Worm (Caenorhabditis elegans) whole organism, L1 larva: Measurements from ENCODE around the gene C55A6.3.

Experiments used
- C04F5.9 ChIP-seq: sonication (generic microtip); optimal IDR thresholded peaks from 2 replicates; lab custom pipeline; 2016; ENCODE audit warnings: missing genetic modification characterization, missing compliant biosample characterization
- C16A3.4 ChIP-seq: fragments of 150-350 bp; optimal IDR thresholded peaks from 2 replicates; lab custom pipeline; 2014; ENCODE audit warnings: missing biosample characterization, missing genetic modification characterization
- C34B4.2 ChIP-seq: sonication (generic microtip); optimal IDR thresholded peaks from 2 replicates; lab custom pipeline; 2017; ENCODE audit warnings: mild to moderate bottlenecking, missing genetic modification characterization, missing compliant biosample characterization
- alr-1 ChIP-seq: fragments of 200-800 bp; sonication (Bioruptor generic); optimal IDR thresholded peaks from 2 replicates; lab custom pipeline; 2018; ENCODE audit warnings: borderline replicate concordance, mild to moderate bottlenecking, missing genetic modification characterization, missing compliant biosample characterization
- aly-2 ChIP-seq: fragments of 150-350 bp; optimal IDR thresholded peaks from 2 replicates; lab custom pipeline; 2014; ENCODE audit warnings: missing biosample characterization, missing genetic modification characterization
- ama-1 ChIP-seq: fragments of 150-350 bp; optimal IDR thresholded peaks from 2 replicates; lab custom pipeline; 2014
- ceh-63 ChIP-seq: fragments of 200-800 bp; sonication (Bioruptor generic); optimal IDR thresholded peaks from 2 replicates; lab custom pipeline; 2018; ENCODE audit warnings: mild to moderate bottlenecking, missing genetic modification characterization, missing compliant biosample characterization
- ceh-8 ChIP-seq: fragments of 200-800 bp; sonication (Bioruptor generic); optimal IDR thresholded peaks from 2 replicates; lab custom pipeline; 2018; ENCODE audit warnings: mild to moderate bottlenecking, missing genetic modification characterization, moderate library complexity, missing compliant biosample characterization
- ceh-82 ChIP-seq, 3 experiments: fragments of 150-350 bp in 1 of 3; sonication (generic microtip) in 2 of 3; optimal IDR thresholded peaks; 2 replicates each; lab custom pipeline; 2014 to 2017; ENCODE audit warnings: missing biosample characterization in 3 of 3, missing genetic modification characterization in 3 of 3
- ceh-90 ChIP-seq: sonication (generic microtip); optimal IDR thresholded peaks from 2 replicates; lab custom pipeline; 2016; ENCODE audit warnings: missing genetic modification characterization, missing compliant biosample characterization
- ces-1 ChIP-seq: fragments of 150-350 bp; optimal IDR thresholded peaks from 2 replicates; lab custom pipeline; 2014; ENCODE audit warnings: missing biosample characterization, missing genetic modification reagents, missing genetic modification characterization
- dpl-1 ChIP-seq, 3 experiments: fragments of 150-350 bp in 2 of 3; sonication (generic microtip) in 1 of 3; optimal IDR thresholded peaks; 2 replicates each; lab custom pipeline; 2014 to 2017; ENCODE audit warnings: missing biosample characterization in 3 of 3, missing genetic modification characterization in 3 of 3, missing genetic modification reagents in 3 of 3
- dsc-1 ChIP-seq: sonication (generic microtip); optimal IDR thresholded peaks from 2 replicates; lab custom pipeline; 2016; ENCODE audit warnings: mild to moderate bottlenecking, missing genetic modification characterization, missing compliant biosample characterization
- efl-1 ChIP-seq, 4 experiments: fragments of 150-350 bp; optimal IDR thresholded peaks in 3 of 4; peaks in 1 of 4; 1 replicate in 1 of 4; 2 replicates in 3 of 4; lab custom pipeline; 2014; ENCODE audit warnings: missing biosample characterization in 2 of 4, missing genetic modification characterization in 2 of 4, missing genetic modification reagents in 2 of 4
- efl-3 ChIP-seq: fragments of 200-800 bp; sonication (Bioruptor generic); optimal IDR thresholded peaks from 2 replicates; lab custom pipeline; 2018; ENCODE audit warnings: mild to moderate bottlenecking, missing genetic modification characterization, missing compliant biosample characterization
- elt-2 ChIP-seq: sonication (generic microtip); optimal IDR thresholded peaks from 2 replicates; lab custom pipeline; 2016; ENCODE audit warnings: missing genetic modification characterization, mild to moderate bottlenecking, inconsistent platforms, missing compliant biosample characterization, missing genetic modification reagents
- elt-3 ChIP-seq, 6 experiments: fragments of 150-350 bp in 1 of 6; sonication (generic microtip); optimal IDR thresholded peaks; 2 replicates each; lab custom pipeline; 2017 to 2018; ENCODE audit warnings: missing biosample characterization in 6 of 6, missing genetic modification characterization in 6 of 6, inconsistent platforms in 1 of 6
- ets-5 ChIP-seq: fragments of 200-800 bp; sonication (Bioruptor generic); IDR thresholded peaks from 2 replicates; pipeline ENCODE4 v1.3.6; 2022; ENCODE audit warnings: missing genetic modification characterization, missing compliant biosample characterization
- fkh-4 ChIP-seq: sonication (generic microtip); optimal IDR thresholded peaks from 2 replicates; lab custom pipeline; 2016; ENCODE audit warnings: missing compliant biosample characterization, missing genetic modification characterization, borderline replicate concordance
- fkh-8 ChIP-seq: sonication (generic microtip); optimal IDR thresholded peaks from 2 replicates; lab custom pipeline; 2016; ENCODE audit warnings: mild to moderate bottlenecking, missing genetic modification characterization, missing compliant biosample characterization
- grh-1 ChIP-seq: fragments of 200-800 bp; sonication (Bioruptor generic); IDR thresholded peaks from 2 replicates; pipeline ENCODE4 v1.3.6; 2022; ENCODE audit warnings: missing genetic modification reagents, missing genetic modification characterization, missing compliant biosample characterization
- hlh-17 ChIP-seq: fragments of 200-800 bp; sonication (Bioruptor generic); optimal IDR thresholded peaks from 2 replicates; lab custom pipeline; 2018; ENCODE audit warnings: missing genetic modification characterization, mild to moderate bottlenecking, missing compliant biosample characterization, moderate library complexity, borderline replicate concordance
- hlh-4 ChIP-seq: sonication (generic microtip); optimal IDR thresholded peaks from 2 replicates; lab custom pipeline; 2016; ENCODE audit warnings: mild to moderate bottlenecking, missing genetic modification characterization, missing compliant biosample characterization
- irx-1 ChIP-seq: sonication (generic microtip); optimal IDR thresholded peaks from 2 replicates; lab custom pipeline; 2016; ENCODE audit warnings: missing genetic modification characterization, missing compliant biosample characterization
- lin-14 ChIP-seq: fragments of 200-800 bp; sonication (Bioruptor generic); optimal IDR thresholded peaks from 2 replicates; lab custom pipeline; 2018; ENCODE audit warnings: mild to moderate bottlenecking, missing genetic modification characterization, moderate library complexity, missing compliant biosample characterization
- lir-3 ChIP-seq: sonication (generic microtip); optimal IDR thresholded peaks from 2 replicates; lab custom pipeline; 2016; ENCODE audit warnings: mild to moderate bottlenecking, missing genetic modification characterization, moderate library complexity, missing compliant biosample characterization; ENCODE audit not compliant: poor library complexity
- lsy-2 ChIP-seq, 2 experiments: fragments of 150-350 bp; optimal IDR thresholded peaks; 2 replicates each; lab custom pipeline; 2014; ENCODE audit warnings: missing biosample characterization in 2 of 2, missing genetic modification characterization in 2 of 2
- mab-9 ChIP-seq: fragments of 200-800 bp; sonication (Bioruptor generic); IDR thresholded peaks from 2 replicates; pipeline ENCODE4 v1.3.6; 2022; ENCODE audit warnings: missing genetic modification reagents, missing genetic modification characterization, missing compliant biosample characterization
- mdl-1 ChIP-seq, 2 experiments: fragments of 150-350 bp; optimal IDR thresholded peaks; 2 replicates each; lab custom pipeline; 2014 to 2017; ENCODE audit warnings: missing biosample characterization in 2 of 2, missing genetic modification characterization in 2 of 2, inconsistent platforms in 1 of 2
- nhr-11 ChIP-seq: fragments of 150-350 bp; optimal IDR thresholded peaks from 2 replicates; lab custom pipeline; 2014; ENCODE audit warnings: missing biosample characterization, missing genetic modification characterization
- nhr-12 ChIP-seq: sonication (generic microtip); optimal IDR thresholded peaks from 2 replicates; lab custom pipeline; 2017; ENCODE audit warnings: missing biosample characterization, missing genetic modification characterization
- nhr-19 ChIP-seq: fragments of 200-800 bp; sonication (Bioruptor generic); conservative IDR thresholded peaks from 2 replicates; pipeline ENCODE4 v1.3.6; 2022; ENCODE audit warnings: missing genetic modification characterization, missing compliant biosample characterization
- nhr-237 ChIP-seq: fragments of 150-350 bp; optimal IDR thresholded peaks from 2 replicates; lab custom pipeline; 2014; ENCODE audit warnings: missing biosample characterization, missing genetic modification characterization
- nhr-47 ChIP-seq: sonication (generic microtip); optimal IDR thresholded peaks from 2 replicates; lab custom pipeline; 2016; ENCODE audit warnings: mild to moderate bottlenecking, missing genetic modification characterization, moderate library complexity, missing compliant biosample characterization
- nhr-71 ChIP-seq: sonication (generic microtip); optimal IDR thresholded peaks from 2 replicates; lab custom pipeline; 2016; ENCODE audit warnings: mild to moderate bottlenecking, missing genetic modification characterization, moderate library complexity, missing compliant biosample characterization
- nhr-77 ChIP-seq: fragments of 150-350 bp; optimal IDR thresholded peaks from 2 replicates; lab custom pipeline; 2014; ENCODE audit warnings: missing biosample characterization, missing genetic modification characterization
- nhr-84 ChIP-seq: sonication (generic microtip); optimal IDR thresholded peaks from 2 replicates; lab custom pipeline; 2017; ENCODE audit warnings: missing biosample characterization, missing genetic modification characterization
- nhr-85 ChIP-seq: sonication (generic microtip); peaks from one replicate; lab custom pipeline; 2016; ENCODE audit warnings: missing genetic modification characterization, inconsistent platforms, missing compliant biosample characterization
- nhr-90 ChIP-seq: sonication (generic microtip); optimal IDR thresholded peaks from 2 replicates; lab custom pipeline; 2016; ENCODE audit warnings: mild to moderate bottlenecking, missing genetic modification characterization, missing compliant biosample characterization; ENCODE audit not compliant: poor library complexity
- sox-4 ChIP-seq: sonication (generic microtip); optimal IDR thresholded peaks from 2 replicates; lab custom pipeline; 2016; ENCODE audit warnings: missing genetic modification characterization, missing compliant biosample characterization
- sup-37 ChIP-seq: fragments of 200-800 bp; sonication (Bioruptor generic); optimal IDR thresholded peaks from 2 replicates; lab custom pipeline; 2018; ENCODE audit warnings: mild to moderate bottlenecking, missing genetic modification characterization, missing compliant biosample characterization
- swsn-7 ChIP-seq: sonication (generic microtip); optimal IDR thresholded peaks from 2 replicates; lab custom pipeline; 2016; ENCODE audit warnings: missing genetic modification characterization, missing compliant biosample characterization
- tbx-2 ChIP-seq: sonication (generic microtip); optimal IDR thresholded peaks from 2 replicates; lab custom pipeline; 2016; ENCODE audit warnings: missing genetic modification characterization, missing compliant biosample characterization
- tlp-1 ChIP-seq: fragments of 150-350 bp; optimal IDR thresholded peaks from 2 replicates; lab custom pipeline; 2014; ENCODE audit warnings: missing biosample characterization, missing genetic modification characterization
- unc-30 ChIP-seq: sonication (generic microtip); optimal IDR thresholded peaks from 2 replicates; lab custom pipeline; 2017; ENCODE audit warnings: missing biosample characterization, missing genetic modification characterization
- unc-62 ChIP-seq: fragments of 150-350 bp; optimal IDR thresholded peaks from 2 replicates; lab custom pipeline; 2014; ENCODE audit warnings: missing biosample characterization, missing genetic modification reagents, missing genetic modification characterization
- unc-86 ChIP-seq: sonication (generic microtip); optimal IDR thresholded peaks from 2 replicates; lab custom pipeline; 2016; ENCODE audit warnings: missing genetic modification characterization, missing compliant biosample characterization
- vab-15 ChIP-seq: sonication (generic microtip); optimal IDR thresholded peaks from 2 replicates; lab custom pipeline; 2017; ENCODE audit warnings: missing genotype, mild to moderate bottlenecking, missing genetic modification characterization, missing compliant biosample characterization
- xbp-1 ChIP-seq: sonication (generic microtip); optimal IDR thresholded peaks from 2 replicates; lab custom pipeline; 2016; ENCODE audit warnings: missing genetic modification characterization, missing compliant biosample characterization
- zag-1 ChIP-seq: fragments of 150-350 bp; optimal IDR thresholded peaks from 2 replicates; lab custom pipeline; 2014; ENCODE audit warnings: missing biosample characterization, missing genetic modification characterization
- zip-4 ChIP-seq: fragments of 200-800 bp; sonication (Bioruptor generic); optimal IDR thresholded peaks from 2 replicates; lab custom pipeline; 2018; ENCODE audit warnings: mild to moderate bottlenecking, missing genetic modification characterization, moderate library complexity, missing compliant biosample characterization
- ztf-4 ChIP-seq: fragments of 150-350 bp; optimal IDR thresholded peaks from 2 replicates; lab custom pipeline; 2014; ENCODE audit warnings: missing biosample characterization, missing genetic modification characterization

The C55A6.3 gene

ce11 chrV:11548914-11549406 lies 35.6 kb upstream of the C55A6.3 start, which contains the start of the genes F38B7.17 and F38B7.3 (continued):
- TF ChIP-seq zag-1 (tag; lab: Kevin White, UChicago) (no peak), ztf-4 (peak; percentile 30), nhr-71 (tag; lab: Kevin White, UChicago) (peak; percentile 84), sup-37 (GFP tag; lab: Kevin White, UChicago) (no peak), unc-86 (peak; percentile 42), sox-4 (tag; lab: Kevin White, UChicago) (peak; percentile 39), ama-1 (no peak), lsy-2 (tag; optimal IDR thresholded peaks at IDR 0.05; lab: Kevin White, UChicago) (peak; percentile 53 to 68), C34B4.2 (tag; lab: Kevin White, UChicago) (no peak), fkh-4 (tag; lab: Kevin White, UChicago) (no peak), mab-9 (GFP tag; lab: Robert Waterston, UW) (no peak), lir-3 (peak; percentile 43), dpl-1 (GFP tag; optimal IDR thresholded peaks at IDR 0.05; lab: Kevin White, UChicago) (peak; percentile 26 to 39 (median 34)), unc-62 (no peak), hlh-4 (no peak), nhr-12 (tag; lab: Kevin White, UChicago) (no peak), lin-14 (peak; percentile 87), ceh-82 (tag; optimal IDR thresholded peaks at IDR 0.05; lab: Kevin White, UChicago) (peak in 1 of 3 experiments; percentile 9), C16A3.4 (tag; lab: Kevin White, UChicago) (no peak), efl-3 (no peak), ceh-90 (tag; lab: Kevin White, UChicago) (no peak), dsc-1 (peak; percentile 41), mdl-1 (tag; optimal IDR thresholded peaks at IDR 0.05; lab: Kevin White, UChicago) (peak; percentile 5 to 88), aly-2 (no peak), elt-2 (tag; lab: Kevin White, UChicago) (peak; percentile 66), nhr-85 (tag; lab: Kevin White, UChicago) (peak; percentile 73), alr-1 (tag; lab: Kevin White, UChicago) (no peak), nhr-77 (tag; lab: Kevin White, UChicago) (peak; percentile 43), ces-1 (GFP tag; lab: Kevin White, UChicago) (no peak), ets-5 (GFP tag; lab: Robert Waterston, UW) (0 out of 2 replicates have a peak, but pooled peaks have one; percentile 64), unc-30 (tag; lab: Kevin White, UChicago) (no peak), vab-15 (tag; lab: Kevin White, UChicago) (no peak), ceh-8 (GFP tag; lab: Kevin White, UChicago) (peak; percentile 56), nhr-90 (no peak), hlh-17 (no peak), C04F5.9 (tag; lab: Kevin White, UChicago) (no peak), nhr-19 (peak; percentile 19; the same call in 1 of the 2 replicates), nhr-47 (tag; lab: Kevin White, UChicago) (peak; percentile 79), irx-1 (no peak), nhr-237 (tag; lab: Kevin White, UChicago) (no peak), nhr-84 (tag; lab: Kevin White, UChicago) (no peak), tbx-2 (tag; lab: Kevin White, UChicago) (no peak), xbp-1 (tag; lab: Kevin White, UChicago) (peak; percentile 61), ceh-63 (GFP tag; lab: Kevin White, UChicago) (no peak), tlp-1 (tag; lab: Kevin White, UChicago) (no peak), nhr-11 (tag; lab: Kevin White, UChicago) (peak; percentile 67), elt-3 (tag; optimal IDR thresholded peaks at IDR 0.05; lab: Kevin White, UChicago) (no peak), swsn-7 (tag; lab: Kevin White, UChicago) (peak; percentile 77), efl-1 (optimal IDR thresholded peaks at IDR 0.05; lab: Kevin White, UChicago) (peak; percentile 72 to 77), efl-1 (GFP tag; optimal IDR thresholded peaks at IDR 0.05 in 1 of 2; lab: Kevin White, UChicago) (peak; percentile 43 to 92), zip-4 (GFP tag; lab: Kevin White, UChicago) (no peak), grh-1 (no peak), fkh-8 (tag; lab: Kevin White, UChicago) (peak; percentile 95)
